Worm (Caenorhabditis elegans) whole organism, L3 larva: ENCODE results near the gene klp-11.

ENCODE experiments used
- R02D3.7 ChIP-seq: fragments of 150-350 bp; optimal IDR thresholded peaks from 2 replicates; lab custom pipeline; 2014; ENCODE audit warnings: missing biosample characterization, missing genetic modification characterization
- ZK546.5 ChIP-seq: sonication (generic microtip); optimal IDR thresholded peaks from 2 replicates; lab custom pipeline; 2017; ENCODE audit warnings: missing biosample characterization, missing genetic modification characterization
- aly-2 ChIP-seq: fragments of 150-350 bp; optimal IDR thresholded peaks from 2 replicates; lab custom pipeline; 2014; ENCODE audit warnings: missing biosample characterization, missing genetic modification characterization
- ama-1 ChIP-seq: fragments of 150-350 bp; optimal IDR thresholded peaks from 2 replicates; lab custom pipeline; 2018
- ceh-16 ChIP-seq: sonication (generic microtip); optimal IDR thresholded peaks from 2 replicates; lab custom pipeline; 2017; ENCODE audit warnings: missing biosample characterization, missing genetic modification characterization
- ceh-82 ChIP-seq: fragments of 150-350 bp; optimal IDR thresholded peaks from 2 replicates; lab custom pipeline; 2014; ENCODE audit warnings: missing biosample characterization, missing genetic modification characterization
- ceh-9 ChIP-seq: sonication (generic microtip); optimal IDR thresholded peaks from 2 replicates; lab custom pipeline; 2018; ENCODE audit warnings: missing biosample characterization, missing genetic modification characterization
- daf-12 ChIP-seq: fragments of 150-350 bp; optimal IDR thresholded peaks from 2 replicates; lab custom pipeline; 2014; ENCODE audit warnings: missing biosample characterization, missing genetic modification reagents, missing genetic modification characterization
- egl-27 ChIP-seq: sonication (generic microtip); optimal IDR thresholded peaks from 4 replicates; lab custom pipeline; 2017; ENCODE audit warnings: missing biosample characterization, missing genetic modification reagents, missing genetic modification characterization
- egl-5 ChIP-seq: fragments of 150-350 bp; optimal IDR thresholded peaks from 2 replicates; lab custom pipeline; 2017; ENCODE audit warnings: missing biosample characterization, missing genetic modification reagents, missing genetic modification characterization, inconsistent platforms
- elt-1 ChIP-seq: fragments of 150-350 bp; optimal IDR thresholded peaks from 2 replicates; lab custom pipeline; 2014; ENCODE audit warnings: missing biosample characterization, missing genetic modification characterization
- elt-2 ChIP-seq: sonication (generic microtip); optimal IDR thresholded peaks from 2 replicates; lab custom pipeline; 2016; ENCODE audit warnings: missing genetic modification reagents, mild to moderate bottlenecking, missing genetic modification characterization, missing compliant biosample characterization
- elt-3 ChIP-seq, 3 experiments: fragments of 150-350 bp in 1 of 3; sonication (generic microtip) in 2 of 3; optimal IDR thresholded peaks; 2 replicates in 2 of 3; 4 replicates in 1 of 3; lab custom pipeline; 2014 to 2017; ENCODE audit warnings: missing biosample characterization in 3 of 3, missing genetic modification characterization in 3 of 3
- eor-1 ChIP-seq, 2 experiments: fragments of 150-350 bp; optimal IDR thresholded peaks; 2 replicates each; lab custom pipeline; 2014 to 2018; ENCODE audit warnings: missing biosample characterization in 2 of 2, missing genetic modification characterization in 2 of 2
- fkh-10 ChIP-seq: sonication (generic microtip); optimal IDR thresholded peaks from 2 replicates; lab custom pipeline; 2017; ENCODE audit warnings: missing biosample characterization, missing genetic modification reagents, missing genetic modification characterization
- fkh-2 ChIP-seq: fragments of 150-350 bp; optimal IDR thresholded peaks from 2 replicates; lab custom pipeline; 2014; ENCODE audit warnings: missing biosample characterization, missing genetic modification reagents, missing genetic modification characterization
- fos-1 ChIP-seq: fragments of 150-350 bp; optimal IDR thresholded peaks from 2 replicates; lab custom pipeline; 2014; ENCODE audit warnings: missing biosample characterization, missing genetic modification characterization
- hmg-11 ChIP-seq: sonication (generic microtip); optimal IDR thresholded peaks from 2 replicates; lab custom pipeline; 2016; ENCODE audit warnings: missing genetic modification characterization, missing compliant biosample characterization
- jun-1 ChIP-seq: fragments of 150-350 bp; optimal IDR thresholded peaks from 2 replicates; lab custom pipeline; 2014; ENCODE audit warnings: missing biosample characterization, missing genetic modification reagents, missing genetic modification characterization
- lin-15B ChIP-seq: fragments of 150-350 bp; optimal IDR thresholded peaks from 2 replicates; lab custom pipeline; 2014; ENCODE audit warnings: missing biosample characterization, missing genetic modification characterization
- lin-39 ChIP-seq: fragments of 150-350 bp; optimal IDR thresholded peaks from 2 replicates; lab custom pipeline; 2018; ENCODE audit warnings: missing biosample characterization, missing genetic modification reagents, missing genetic modification characterization
- lsy-12 ChIP-seq: sonication (generic microtip); optimal IDR thresholded peaks from 2 replicates; lab custom pipeline; 2016; ENCODE audit warnings: mild to moderate bottlenecking, missing genetic modification characterization, missing compliant biosample characterization
- mdl-1 ChIP-seq: fragments of 150-350 bp; optimal IDR thresholded peaks from 2 replicates; lab custom pipeline; 2014; ENCODE audit warnings: missing biosample characterization, missing genetic modification characterization
- mml-1 ChIP-seq: fragments of 150-350 bp; sonication (generic microtip); optimal IDR thresholded peaks from 3 replicates; lab custom pipeline; 2014; ENCODE audit warnings: missing biosample characterization, missing genetic modification characterization
- nfya-1 ChIP-seq: sonication (generic microtip); optimal IDR thresholded peaks from 2 replicates; lab custom pipeline; 2017; ENCODE audit warnings: missing genetic modification characterization, mild to moderate bottlenecking, missing compliant biosample characterization, antibody characterized with exemption, moderate library complexity; ENCODE audit not compliant: insufficient read depth
- nhr-11 ChIP-seq: fragments of 150-350 bp; optimal IDR thresholded peaks from 2 replicates; lab custom pipeline; 2014; ENCODE audit warnings: missing biosample characterization, missing genetic modification characterization
- nhr-23 ChIP-seq: fragments of 150-350 bp; optimal IDR thresholded peaks from 2 replicates; lab custom pipeline; 2014; ENCODE audit warnings: missing biosample characterization, missing genetic modification reagents, missing genetic modification characterization
- nhr-25 ChIP-seq: sonication (generic microtip); optimal IDR thresholded peaks from 2 replicates; lab custom pipeline; 2017; ENCODE audit warnings: missing biosample characterization, missing genetic modification characterization
- nhr-43 ChIP-seq: sonication (generic microtip); optimal IDR thresholded peaks from 2 replicates; lab custom pipeline; 2016; ENCODE audit warnings: mild to moderate bottlenecking, missing genetic modification characterization, missing compliant biosample characterization; ENCODE audit not compliant: poor library complexity, severe bottlenecking
- nhr-67 ChIP-seq: fragments of 150-350 bp; optimal IDR thresholded peaks from 2 replicates; lab custom pipeline; 2014; ENCODE audit warnings: missing biosample characterization, missing genetic modification characterization
- nhr-76 ChIP-seq: fragments of 150-350 bp; sonication (generic microtip); optimal IDR thresholded peaks from 5 replicates; lab custom pipeline; 2014; ENCODE audit warnings: missing biosample characterization, missing genetic modification characterization
- nhr-77 ChIP-seq: fragments of 150-350 bp; optimal IDR thresholded peaks from 2 replicates; lab custom pipeline; 2014; ENCODE audit warnings: missing biosample characterization, missing genetic modification characterization
- pha-4 ChIP-seq: fragments of 150-350 bp; optimal IDR thresholded peaks from 2 replicates; lab custom pipeline; 2014; ENCODE audit warnings: missing biosample characterization, missing genetic modification reagents, missing genetic modification characterization
- pqm-1 ChIP-seq: fragments of 150-350 bp; optimal IDR thresholded peaks from 2 replicates; lab custom pipeline; 2017; ENCODE audit warnings: missing biosample characterization, missing genetic modification characterization, inconsistent platforms
- sea-2 ChIP-seq: fragments of 150-350 bp; sonication (generic microtip); optimal IDR thresholded peaks from 4 replicates; lab custom pipeline; 2014; ENCODE audit warnings: missing biosample characterization, missing genetic modification reagents, missing genetic modification characterization
- skn-1 ChIP-seq: fragments of 150-350 bp; optimal IDR thresholded peaks from 2 replicates; lab custom pipeline; 2014; ENCODE audit warnings: missing biosample characterization, missing genetic modification characterization
- snpc-4 ChIP-seq: fragments of 150-350 bp; optimal IDR thresholded peaks from 2 replicates; lab custom pipeline; 2014; ENCODE audit warnings: missing biosample characterization, missing genetic modification characterization
- tbx-2 ChIP-seq: sonication (generic microtip); optimal IDR thresholded peaks from 2 replicates; lab custom pipeline; 2016; ENCODE audit warnings: mild to moderate bottlenecking, missing genetic modification characterization, missing compliant biosample characterization
- unc-39 ChIP-seq: sonication (generic microtip); optimal IDR thresholded peaks from 4 replicates; lab custom pipeline; 2017; ENCODE audit warnings: missing biosample characterization, missing genetic modification characterization
- zag-1 ChIP-seq: fragments of 150-350 bp; optimal IDR thresholded peaks from 2 replicates; lab custom pipeline; 2014; ENCODE audit warnings: missing biosample characterization, missing genetic modification characterization
- ztf-11 ChIP-seq: fragments of 150-350 bp; optimal IDR thresholded peaks from 2 replicates; lab custom pipeline; 2014; ENCODE audit warnings: missing biosample characterization, missing genetic modification characterization
- ztf-4 ChIP-seq: fragments of 150-350 bp; optimal IDR thresholded peaks from 2 replicates; lab custom pipeline; 2014; ENCODE audit warnings: missing biosample characterization, missing genetic modification characterization

Gene klp-11

ce11 chrIV:8752492-8752891, 9.4 kb downstream of the klp-11 start:
- TF ChIP-seq sea-2 (GFP tag; lab: Kevin White, UChicago) (no peak), nhr-76 (tag; lab: Kevin White, UChicago) (no peak), nfya-1 (tag; lab: Kevin White, UChicago) (no peak), ceh-82 (tag; lab: Kevin White, UChicago) (no peak), elt-3 (tag; optimal IDR thresholded peaks at IDR 0.05; lab: Kevin White, UChicago) (no peak), elt-2 (tag; lab: Kevin White, UChicago) (no peak), jun-1 (tag; lab: Kevin White, UChicago) (no peak), snpc-4 (no peak), nhr-25 (tag; lab: Kevin White, UChicago) (no peak), nhr-23 (no peak), lsy-12 (tag; lab: Kevin White, UChicago) (no peak), egl-27 (tag; lab: Kevin White, UChicago) (no peak), nhr-43 (no peak), fkh-10 (no peak), mdl-1 (tag; lab: Kevin White, UChicago) (no peak), pha-4 (no peak), ZK546.5 (tag; lab: Kevin White, UChicago) (no peak)

ce11 chrIV:8748967-8749366, 12.9 kb downstream of the klp-11 start:
- TF ChIP-seq jun-1 (tag; lab: Kevin White, UChicago): no peak
- no peak for TF ChIP-seq R02D3.7 (tag; lab: Kevin White, UChicago)
- TF ChIP-seq tbx-2: no peak
- TF ChIP-seq ztf-11: no peak
- TF ChIP-seq nfya-1 (tag; lab: Kevin White, UChicago): peak; percentile 71
- no peak for TF ChIP-seq lsy-12 (tag; lab: Kevin White, UChicago)

- TF ChIP-seq ceh-16 (tag; lab: Kevin White, UChicago): no peak
- TF ChIP-seq elt-1 (tag; lab: Kevin White, UChicago): no peak
- no peak for TF ChIP-seq snpc-4
- no peak for TF ChIP-seq egl-5 (tag; lab: Kevin White, UChicago)
- TF ChIP-seq ceh-82 (tag; lab: Kevin White, UChicago): no peak
- TF ChIP-seq fos-1 (tag; lab: Kevin White, UChicago): no peak
- TF ChIP-seq nhr-25 (tag; lab: Kevin White, UChicago): no peak
- TF ChIP-seq lin-39 (tag; lab: Kevin White, UChicago): no peak
- TF ChIP-seq sea-2 (GFP tag; lab: Kevin White, UChicago): no peak
- no peak for TF ChIP-seq unc-39 (tag; lab: Kevin White, UChicago)
- no peak for TF ChIP-seq nhr-43
- TF ChIP-seq aly-2 (tag; lab: Kevin White, UChicago): no peak
- no peak for TF ChIP-seq mdl-1 (tag; lab: Kevin White, UChicago)
These were observed 16.1 kb downstream of the klp-11 start, which contains the start of the genes F20C5.7 and parg-1 for ce11 chrIV:8745591-8746302. TSS of gene F20C5.7 (minus strand) at chrIV:8745691. TSS of gene parg-1 (plus strand) at chrIV:8746252.

- no peak for TF ChIP-seq mdl-1 (tag; lab: Kevin White, UChicago)
- no peak for TF ChIP-seq nhr-23
- TF ChIP-seq pha-4: peak; percentile 90
- TF ChIP-seq egl-27 (tag; lab: Kevin White, UChicago): peak; percentile 9
- TF ChIP-seq eor-1 (tag; optimal IDR thresholded peaks at IDR 0.05; lab: Kevin White, UChicago): no peak
- TF ChIP-seq snpc-4: peak; percentile 77
- peak; percentile 73 for TF ChIP-seq hmg-11 (tag; lab: Kevin White, UChicago)
- no peak for TF ChIP-seq daf-12
- TF ChIP-seq egl-5 (tag; lab: Kevin White, UChicago): peak; percentile 49
- no peak for TF ChIP-seq nhr-11
- peak; percentile 84 for TF ChIP-seq nfya-1 (tag; lab: Kevin White, UChicago)
- peak; percentile 10 for TF ChIP-seq skn-1 (tag; lab: Kevin White, UChicago)
- no peak for TF ChIP-seq zag-1 (tag; lab: Kevin White, UChicago)
- peak; percentile 45 for TF ChIP-seq nhr-43
- peak; percentile 74 for TF ChIP-seq lin-15B (tag; lab: Kevin White, UChicago)
- TF ChIP-seq tbx-2: no peak
- TF ChIP-seq ceh-9 (tag; lab: Kevin White, UChicago): no peak
- no peak for TF ChIP-seq elt-3 (tag; optimal IDR thresholded peaks at IDR 0.05; lab: Kevin White, UChicago)
- TF ChIP-seq nhr-77 (tag; lab: Kevin White, UChicago): no peak
- no peak for TF ChIP-seq aly-2 (tag; lab: Kevin White, UChicago)
- no peak for TF ChIP-seq unc-39 (tag; lab: Kevin White, UChicago)
- TF ChIP-seq pqm-1 (tag; lab: Kevin White, UChicago): peak; percentile 59
- no peak for TF ChIP-seq ztf-4 (tag; lab: Kevin White, UChicago)
- no peak for TF ChIP-seq mml-1 (tag; lab: Kevin White, UChicago)
- TF ChIP-seq lsy-12 (tag; lab: Kevin White, UChicago): peak; percentile 56
- no peak for TF ChIP-seq elt-1 (tag; lab: Kevin White, UChicago)
- peak; percentile 37 for TF ChIP-seq nhr-25 (tag; lab: Kevin White, UChicago)
- TF ChIP-seq nhr-67 (tag; lab: Kevin White, UChicago): no peak
- no peak for TF ChIP-seq fkh-2
- peak; percentile 23 for TF ChIP-seq R02D3.7 (tag; lab: Kevin White, UChicago)
- TF ChIP-seq ama-1 (lab: Kevin White, UChicago): no peak
These were observed 18.1 kb downstream of the klp-11 start, which contains the start of gene F21D5.7 for ce11 chrIV:8743654-8744332. TSS of gene F21D5.7 (minus strand) at chrIV:8743704.
